Worm (Caenorhabditis elegans): ENCODE measurements around the gene Y48G9A.11.

ce11 chrIII:2068248-2068647 is 48.4 kb downstream of the Y48G9A.11 start, which contains the start of gene Y39A3A.3:
- TF ChIP-seq nhr-12 (tag; optimal IDR thresholded peaks at IDR 0.05) (no peak), lsy-2 (tag; optimal IDR thresholded peaks at IDR 0.05) (no peak), unc-62 (GFP tag; optimal IDR thresholded peaks at IDR 0.05) (no peak), unc-120 (tag; optimal IDR thresholded peaks at IDR 0.05; ENCODE audit: poor library complexity, severe bottlenecking) (no peak), zip-8 (tag; optimal IDR thresholded peaks at IDR 0.05) (no peak), ham-2 (GFP tag; optimal IDR thresholded peaks at IDR 0.05) (no peak), snpc-4 (tag; optimal IDR thresholded peaks at IDR 0.05) (no peak), ces-1 (GFP tag; optimal IDR thresholded peaks at IDR 0.05) (no peak), pha-4 (tag; optimal IDR thresholded peaks at IDR 0.05) (no peak)

Data from whole organism, mixed stage, embryonic.